Worm (Caenorhabditis elegans) whole organism, L1 larva: ENCODE data around the gene T08D10.5.
A peak's percentile ranks its signal among the peaks of the same experiment; 100 is the strongest.

Source experiments
- C04F5.9 ChIP-seq: sonication (generic microtip); optimal IDR thresholded peaks from 2 replicates; lab custom pipeline; 2016; ENCODE audit warnings: missing genetic modification characterization, missing compliant biosample characterization
- F16B12.6 ChIP-seq: fragments of 150-350 bp; optimal IDR thresholded peaks from 2 replicates; lab custom pipeline; 2014; ENCODE audit warnings: missing biosample characterization, missing genetic modification characterization
- ama-1 ChIP-seq: fragments of 150-350 bp; optimal IDR thresholded peaks from 2 replicates; lab custom pipeline; 2014
- blmp-1 ChIP-seq: fragments of 150-350 bp; optimal IDR thresholded peaks from 2 replicates; lab custom pipeline; 2014; ENCODE audit warnings: missing biosample characterization, missing genetic modification characterization
- ceh-8 ChIP-seq: fragments of 200-800 bp; sonication (Bioruptor generic); optimal IDR thresholded peaks from 2 replicates; lab custom pipeline; 2018; ENCODE audit warnings: mild to moderate bottlenecking, missing genetic modification characterization, moderate library complexity, missing compliant biosample characterization
- ceh-88 ChIP-seq: fragments of 200-800 bp; sonication (Bioruptor generic); IDR thresholded peaks from 2 replicates; pipeline ENCODE4 v1.3.6; 2022; ENCODE audit warnings: missing genetic modification characterization, missing compliant biosample characterization
- egl-13 ChIP-seq: sonication (generic microtip); optimal IDR thresholded peaks from 2 replicates; lab custom pipeline; 2016; ENCODE audit warnings: missing genotype, missing genetic modification reagents, missing genetic modification characterization, missing compliant biosample characterization
- egl-27 ChIP-seq, 2 experiments: fragments of 150-350 bp in 1 of 2; sonication (generic microtip); optimal IDR thresholded peaks; 3 replicates each; lab custom pipeline; 2017 to 2018; ENCODE audit warnings: missing biosample characterization in 2 of 2, missing genetic modification characterization in 2 of 2, missing genetic modification reagents in 2 of 2
- ets-5 ChIP-seq: fragments of 200-800 bp; sonication (Bioruptor generic); IDR thresholded peaks from 2 replicates; pipeline ENCODE4 v1.3.6; 2022; ENCODE audit warnings: missing genetic modification characterization, missing compliant biosample characterization
- fkh-10 ChIP-seq: sonication (generic microtip); optimal IDR thresholded peaks from 2 replicates; lab custom pipeline; 2017; ENCODE audit warnings: missing biosample characterization, missing genetic modification reagents, missing genetic modification characterization
- fkh-8 ChIP-seq: sonication (generic microtip); optimal IDR thresholded peaks from 2 replicates; lab custom pipeline; 2016; ENCODE audit warnings: mild to moderate bottlenecking, missing genetic modification characterization, missing compliant biosample characterization
- grh-1 ChIP-seq: fragments of 200-800 bp; sonication (Bioruptor generic); IDR thresholded peaks from 2 replicates; pipeline ENCODE4 v1.3.6; 2022; ENCODE audit warnings: missing genetic modification reagents, missing genetic modification characterization, missing compliant biosample characterization
- hlh-17 ChIP-seq: fragments of 200-800 bp; sonication (Bioruptor generic); optimal IDR thresholded peaks from 2 replicates; lab custom pipeline; 2018; ENCODE audit warnings: missing genetic modification characterization, mild to moderate bottlenecking, missing compliant biosample characterization, moderate library complexity, borderline replicate concordance
- lin-13 ChIP-seq: fragments of 150-350 bp; optimal IDR thresholded peaks from 2 replicates; lab custom pipeline; 2014; ENCODE audit warnings: missing biosample characterization, missing genetic modification reagents, missing genetic modification characterization
- lin-14 ChIP-seq: fragments of 200-800 bp; sonication (Bioruptor generic); optimal IDR thresholded peaks from 2 replicates; lab custom pipeline; 2018; ENCODE audit warnings: mild to moderate bottlenecking, missing genetic modification characterization, moderate library complexity, missing compliant biosample characterization
- lin-15B ChIP-seq: fragments of 150-350 bp; sonication (generic microtip); optimal IDR thresholded peaks from 3 replicates; lab custom pipeline; 2014; ENCODE audit warnings: missing biosample characterization, missing genetic modification characterization
- lir-3 ChIP-seq: sonication (generic microtip); optimal IDR thresholded peaks from 2 replicates; lab custom pipeline; 2016; ENCODE audit warnings: mild to moderate bottlenecking, missing genetic modification characterization, moderate library complexity, missing compliant biosample characterization; ENCODE audit not compliant: poor library complexity
- lsy-2 ChIP-seq, 2 experiments: fragments of 150-350 bp; optimal IDR thresholded peaks; 2 replicates each; lab custom pipeline; 2014; ENCODE audit warnings: missing biosample characterization in 2 of 2, missing genetic modification characterization in 2 of 2
- mab-9 ChIP-seq: fragments of 200-800 bp; sonication (Bioruptor generic); IDR thresholded peaks from 2 replicates; pipeline ENCODE4 v1.3.6; 2022; ENCODE audit warnings: missing genetic modification reagents, missing genetic modification characterization, missing compliant biosample characterization
- mdl-1 ChIP-seq, 2 experiments: fragments of 150-350 bp; optimal IDR thresholded peaks; 2 replicates each; lab custom pipeline; 2014 to 2017; ENCODE audit warnings: missing biosample characterization in 2 of 2, missing genetic modification characterization in 2 of 2, inconsistent platforms in 1 of 2
- nhr-11 ChIP-seq: fragments of 150-350 bp; optimal IDR thresholded peaks from 2 replicates; lab custom pipeline; 2014; ENCODE audit warnings: missing biosample characterization, missing genetic modification characterization
- nhr-20 ChIP-seq: sonication (generic microtip); optimal IDR thresholded peaks from 2 replicates; lab custom pipeline; 2016; ENCODE audit warnings: mild to moderate bottlenecking, missing genetic modification characterization, missing compliant biosample characterization
- nhr-237 ChIP-seq: fragments of 150-350 bp; optimal IDR thresholded peaks from 2 replicates; lab custom pipeline; 2014; ENCODE audit warnings: missing biosample characterization, missing genetic modification characterization
- nhr-47 ChIP-seq: sonication (generic microtip); optimal IDR thresholded peaks from 2 replicates; lab custom pipeline; 2016; ENCODE audit warnings: mild to moderate bottlenecking, missing genetic modification characterization, moderate library complexity, missing compliant biosample characterization
- nhr-76 ChIP-seq: sonication (generic microtip); optimal IDR thresholded peaks from 2 replicates; lab custom pipeline; 2017; ENCODE audit warnings: missing biosample characterization, missing genetic modification characterization
- nhr-84 ChIP-seq: sonication (generic microtip); optimal IDR thresholded peaks from 2 replicates; lab custom pipeline; 2017; ENCODE audit warnings: missing biosample characterization, missing genetic modification characterization
- nhr-90 ChIP-seq: sonication (generic microtip); optimal IDR thresholded peaks from 2 replicates; lab custom pipeline; 2016; ENCODE audit warnings: mild to moderate bottlenecking, missing genetic modification characterization, missing compliant biosample characterization; ENCODE audit not compliant: poor library complexity
- snpc-4 ChIP-seq: fragments of 150-350 bp; optimal IDR thresholded peaks from 2 replicates; lab custom pipeline; 2014; ENCODE audit warnings: missing biosample characterization, missing genetic modification characterization
- snu-23 ChIP-seq: sonication (generic microtip); optimal IDR thresholded peaks from 2 replicates; lab custom pipeline; 2016; ENCODE audit warnings: missing genetic modification characterization, missing compliant biosample characterization
- sox-4 ChIP-seq: sonication (generic microtip); optimal IDR thresholded peaks from 2 replicates; lab custom pipeline; 2016; ENCODE audit warnings: missing genetic modification characterization, missing compliant biosample characterization
- sptf-1 ChIP-seq: fragments of 150-350 bp; optimal IDR thresholded peaks from 2 replicates; lab custom pipeline; 2014; ENCODE audit warnings: missing biosample characterization, missing genetic modification characterization
- sup-37 ChIP-seq: fragments of 200-800 bp; sonication (Bioruptor generic); optimal IDR thresholded peaks from 2 replicates; lab custom pipeline; 2018; ENCODE audit warnings: mild to moderate bottlenecking, missing genetic modification characterization, missing compliant biosample characterization
- tbx-2 ChIP-seq: sonication (generic microtip); optimal IDR thresholded peaks from 2 replicates; lab custom pipeline; 2016; ENCODE audit warnings: missing genetic modification characterization, missing compliant biosample characterization
- tlp-1 ChIP-seq: fragments of 150-350 bp; optimal IDR thresholded peaks from 2 replicates; lab custom pipeline; 2014; ENCODE audit warnings: missing biosample characterization, missing genetic modification characterization
- unc-130 ChIP-seq: fragments of 150-350 bp; optimal IDR thresholded peaks from 2 replicates; lab custom pipeline; 2017; ENCODE audit warnings: missing biosample characterization, missing genetic modification characterization, inconsistent platforms
- unc-30 ChIP-seq: sonication (generic microtip); optimal IDR thresholded peaks from 2 replicates; lab custom pipeline; 2017; ENCODE audit warnings: missing biosample characterization, missing genetic modification characterization
- unc-62 ChIP-seq: fragments of 150-350 bp; optimal IDR thresholded peaks from 2 replicates; lab custom pipeline; 2014; ENCODE audit warnings: missing biosample characterization, missing genetic modification reagents, missing genetic modification characterization
- unc-98 ChIP-seq: fragments of 200-800 bp; sonication (Bioruptor generic); IDR thresholded peaks from 2 replicates; pipeline ENCODE4 v1.3.6; 2022; ENCODE audit warnings: missing genetic modification characterization, missing compliant biosample characterization
- xbp-1 ChIP-seq: sonication (generic microtip); optimal IDR thresholded peaks from 2 replicates; lab custom pipeline; 2016; ENCODE audit warnings: missing genetic modification characterization, missing compliant biosample characterization
- zag-1 ChIP-seq: fragments of 150-350 bp; optimal IDR thresholded peaks from 2 replicates; lab custom pipeline; 2014; ENCODE audit warnings: missing biosample characterization, missing genetic modification characterization

T08D10.5 gene

DNA sequence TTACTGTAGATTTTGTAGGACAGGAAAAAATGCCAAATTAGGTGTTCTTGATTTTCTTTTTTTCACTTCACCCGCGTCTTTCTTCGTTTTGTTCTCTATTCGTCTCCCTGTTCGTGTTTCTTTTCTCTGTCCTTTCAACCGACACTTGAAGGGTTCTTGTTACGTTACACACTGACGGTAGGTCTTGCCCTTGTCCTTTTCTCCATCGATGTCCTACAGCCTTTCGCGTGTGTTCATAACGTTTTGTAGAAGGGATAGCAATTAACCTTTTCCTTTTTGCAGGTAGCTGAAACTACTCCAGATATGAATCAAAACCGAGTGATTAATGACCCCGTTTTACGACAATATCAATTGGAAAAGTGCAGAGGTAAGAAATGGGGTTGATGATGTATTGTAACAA is 33.2 kb upstream of the T08D10.5 start, which contains the start of gene F55G7.1 (continued):
- TF ChIP-seq lir-3 (tag; lab: Kevin White, UChicago) (no peak), ceh-88 (GFP tag; lab: Robert Waterston, UW) (no peak), grh-1 (GFP tag; lab: Robert Waterston, UW) (no peak), tbx-2 (tag; lab: Kevin White, UChicago) (peak; percentile 56), egl-27 (tag; optimal IDR thresholded peaks at IDR 0.05; lab: Kevin White, UChicago) (no peak), ama-1 (lab: Kevin White, UChicago) (no peak), sptf-1 (tag; lab: Kevin White, UChicago) (no peak), blmp-1 (tag; lab: Kevin White, UChicago) (peak; percentile 32), lin-15B (tag; lab: Kevin White, UChicago) (no peak), lin-13 (GFP tag; lab: Kevin White, UChicago) (no peak)

DNA sequence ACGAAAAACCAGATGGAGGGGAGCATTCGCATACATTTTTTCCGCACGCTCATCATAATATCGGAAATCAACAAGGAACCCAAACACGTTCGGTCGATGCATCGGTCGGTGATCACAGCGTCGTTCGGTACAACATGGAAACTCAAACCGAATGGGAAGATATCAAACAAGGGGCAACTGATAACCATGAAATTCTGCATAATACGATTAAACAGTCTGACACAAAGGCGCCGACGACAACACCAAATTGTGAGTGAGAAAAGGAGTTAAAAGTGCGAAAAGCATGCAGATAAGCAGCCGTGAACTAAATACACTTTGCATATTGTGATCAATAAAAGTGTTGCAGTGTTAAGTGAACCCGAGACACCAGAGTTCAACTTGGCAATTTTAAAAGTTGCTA is 32.1 kb upstream of the T08D10.5 start:
- no peak for TF ChIP-seq nhr-76 (tag; lab: Kevin White, UChicago)
- TF ChIP-seq C04F5.9 (tag; lab: Kevin White, UChicago): no peak
- TF ChIP-seq F16B12.6 (tag; lab: Kevin White, UChicago): no peak
- TF ChIP-seq sox-4 (tag; lab: Kevin White, UChicago): no peak
- TF ChIP-seq hlh-17 (GFP tag; lab: Kevin White, UChicago): no peak
- no peak for TF ChIP-seq unc-98 (GFP tag; lab: Robert Waterston, UW)
- TF ChIP-seq nhr-20: no peak

DNA sequence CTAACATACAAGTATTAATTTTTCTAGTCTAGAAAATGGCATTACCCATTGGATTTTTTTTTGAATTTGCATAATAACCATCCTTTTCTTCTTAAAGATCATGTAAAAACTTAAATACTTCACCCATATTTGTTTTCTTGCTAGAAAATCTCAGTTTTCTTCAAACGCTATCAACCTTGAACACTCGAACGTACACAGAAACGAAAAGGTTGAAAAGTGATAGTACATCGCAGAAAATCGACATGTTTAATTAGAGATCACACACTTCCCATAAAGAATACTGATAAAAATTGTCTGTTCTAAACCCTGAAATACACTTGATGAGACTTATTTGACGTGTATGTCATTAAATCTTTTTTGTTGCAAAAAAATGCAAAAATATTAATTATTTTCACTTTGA is 29.8 kb upstream of the T08D10.5 start, which contains the start of gene F55G7.4:
Gene F55G7.4 (plus strand): TSS at position 301 of the 400 bp plus-strand sequence.
- TF ChIP-seq fkh-10: no peak
- TF ChIP-seq zag-1: no peak
- TF ChIP-seq nhr-47 (tag; lab: Kevin White, UChicago): no peak
- TF ChIP-seq nhr-84 (tag; lab: Kevin White, UChicago): no peak
- TF ChIP-seq lin-14: no peak
- no peak for TF ChIP-seq sup-37
- no peak for TF ChIP-seq nhr-11 (tag; lab: Kevin White, UChicago)

- TF ChIP-seq nhr-76 (tag; lab: Kevin White, UChicago) (no peak), mab-9 (GFP tag; lab: Robert Waterston, UW) (no peak), nhr-84 (tag; lab: Kevin White, UChicago) (no peak), nhr-47 (tag; lab: Kevin White, UChicago) (no peak), sox-4 (tag; lab: Kevin White, UChicago) (no peak), F16B12.6 (tag; lab: Kevin White, UChicago) (no peak), nhr-237 (tag; lab: Kevin White, UChicago) (no peak), unc-30 (tag; lab: Kevin White, UChicago) (no peak), tlp-1 (tag; lab: Kevin White, UChicago) (no peak), unc-62 (GFP tag; lab: Kevin White, UChicago) (no peak), nhr-90 (no peak), blmp-1 (tag; lab: Kevin White, UChicago) (no peak)
- TF ChIP-seq, all 84 proteins: peak for 0
Measured at ce11 chrX:11931559-11931958, 25.8 kb upstream of the T08D10.5 start, which contains the start of gene dot-1.4. dot-1.4 (minus strand) TSS chrX:11931659.

DNA sequence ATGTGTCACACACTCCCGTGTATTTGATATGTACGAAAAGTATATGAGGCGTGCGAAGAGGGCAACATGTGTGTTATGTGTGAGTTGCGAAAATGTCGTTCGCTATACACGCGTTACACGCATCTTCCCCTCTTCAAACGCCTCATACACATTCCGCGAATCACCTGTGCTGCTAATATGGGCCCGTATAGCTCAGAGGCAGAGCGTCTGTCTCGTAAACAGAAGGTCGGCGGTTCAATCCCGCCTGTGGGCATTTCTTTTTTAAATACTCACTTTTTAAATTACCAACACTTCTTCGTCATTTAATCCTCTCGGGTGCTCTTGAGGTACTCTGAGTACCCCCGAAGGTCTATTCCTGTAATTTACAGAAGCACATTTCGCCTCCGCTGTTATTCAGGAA is 23.8 kb upstream of the T08D10.5 start:
- TF ChIP-seq ets-5 (GFP tag; lab: Robert Waterston, UW) (no peak), mab-9 (GFP tag; lab: Robert Waterston, UW) (no peak), xbp-1 (tag; lab: Kevin White, UChicago) (no peak), fkh-8 (tag; lab: Kevin White, UChicago) (no peak), unc-130 (tag; lab: Kevin White, UChicago) (no peak), unc-62 (GFP tag; lab: Kevin White, UChicago) (no peak), snu-23 (GFP tag; lab: Kevin White, UChicago) (no peak), lsy-2 (tag; optimal IDR thresholded peaks at IDR 0.05; lab: Kevin White, UChicago) (no peak), ceh-8 (no peak), snpc-4 (tag; lab: Kevin White, UChicago) (no peak), mdl-1 (tag; optimal IDR thresholded peaks at IDR 0.05; lab: Kevin White, UChicago) (no peak), sup-37 (no peak), nhr-76 (tag; lab: Kevin White, UChicago) (no peak), grh-1 (GFP tag; lab: Robert Waterston, UW) (no peak), egl-13 (no peak), lin-14 (no peak), lin-13 (GFP tag; lab: Kevin White, UChicago) (no peak), nhr-11 (tag; lab: Kevin White, UChicago) (no peak)
